Worm (Caenorhabditis elegans) whole organism, L2 larva: Measurements from ENCODE around the gene tbx-9.

Experiments used
- C34F6.9 ChIP-seq: fragments of 150-350 bp; optimal IDR thresholded peaks from 2 replicates; lab custom pipeline; 2014; ENCODE audit warnings: missing biosample characterization, missing genetic modification characterization
- R02D3.7 ChIP-seq: fragments of 150-350 bp; optimal IDR thresholded peaks from 2 replicates; lab custom pipeline; 2014; ENCODE audit warnings: missing biosample characterization, missing genetic modification characterization
- Y55F3AM.14 ChIP-seq: fragments of 200-800 bp; sonication (Bioruptor generic); optimal IDR thresholded peaks from 2 replicates; lab custom pipeline; 2018; ENCODE audit warnings: mild to moderate bottlenecking, missing genetic modification characterization, missing compliant biosample characterization
- ZK546.5 ChIP-seq: sonication (generic microtip); optimal IDR thresholded peaks from 2 replicates; lab custom pipeline; 2017; ENCODE audit warnings: missing biosample characterization, missing genetic modification characterization
- ama-1 ChIP-seq: fragments of 150-350 bp; optimal IDR thresholded peaks from 2 replicates; lab custom pipeline; 2018; ENCODE audit warnings: inconsistent platforms
- blmp-1 ChIP-seq: sonication (generic microtip); optimal IDR thresholded peaks from 2 replicates; lab custom pipeline; 2017; ENCODE audit warnings: missing genetic modification characterization, mild to moderate bottlenecking, missing compliant biosample characterization, antibody characterized with exemption, moderate library complexity; ENCODE audit not compliant: insufficient read depth
- ceh-82 ChIP-seq: fragments of 150-350 bp; optimal IDR thresholded peaks from 2 replicates; lab custom pipeline; 2014; ENCODE audit warnings: missing biosample characterization, missing genetic modification characterization
- crh-2 ChIP-seq: sonication (generic microtip); optimal IDR thresholded peaks from 2 replicates; lab custom pipeline; 2017; ENCODE audit warnings: missing biosample characterization, missing genetic modification characterization
- egl-27 ChIP-seq: sonication (generic microtip); optimal IDR thresholded peaks from 3 replicates; lab custom pipeline; 2017; ENCODE audit warnings: missing biosample characterization, missing genetic modification reagents, missing genetic modification characterization
- elt-1 ChIP-seq: fragments of 150-350 bp; optimal IDR thresholded peaks from 2 replicates; lab custom pipeline; 2014; ENCODE audit warnings: missing biosample characterization, missing genetic modification characterization
- fos-1 ChIP-seq: fragments of 150-350 bp; optimal IDR thresholded peaks from 2 replicates; lab custom pipeline; 2014; ENCODE audit warnings: missing biosample characterization, missing genetic modification characterization
- lin-11 ChIP-seq: fragments of 150-350 bp; sonication (generic microtip); optimal IDR thresholded peaks from 2 replicates; lab custom pipeline; 2014; ENCODE audit warnings: missing biosample characterization, missing genetic modification characterization, inconsistent platforms, mixed read lengths
- lin-13 ChIP-seq: fragments of 150-350 bp; optimal IDR thresholded peaks from 2 replicates; lab custom pipeline; 2014; ENCODE audit warnings: missing biosample characterization, missing genetic modification reagents, missing genetic modification characterization
- lin-39 ChIP-seq: fragments of 150-350 bp; optimal IDR thresholded peaks from 2 replicates; lab custom pipeline; 2014; ENCODE audit warnings: missing biosample characterization, missing genetic modification reagents, missing genetic modification characterization
- lsy-2 ChIP-seq, 2 experiments: fragments of 150-350 bp in 1 of 2; sonication (generic microtip) in 1 of 2; optimal IDR thresholded peaks; 2 replicates each; lab custom pipeline; 2014 to 2017; ENCODE audit warnings: missing biosample characterization in 2 of 2, missing genetic modification characterization in 2 of 2
- mbf-1 ChIP-seq: sonication (generic microtip); optimal IDR thresholded peaks from 2 replicates; lab custom pipeline; 2017; ENCODE audit warnings: missing biosample characterization, missing genetic modification characterization
- nhr-11 ChIP-seq: fragments of 150-350 bp; optimal IDR thresholded peaks from 2 replicates; lab custom pipeline; 2014; ENCODE audit warnings: missing biosample characterization, missing genetic modification characterization
- nhr-12 ChIP-seq: fragments of 150-350 bp; optimal IDR thresholded peaks from 2 replicates; lab custom pipeline; 2014; ENCODE audit warnings: missing biosample characterization, missing genetic modification characterization
- nhr-129 ChIP-seq: fragments of 150-350 bp; optimal IDR thresholded peaks from 2 replicates; lab custom pipeline; 2014; ENCODE audit warnings: missing biosample characterization, missing genetic modification characterization
- nhr-21 ChIP-seq: fragments of 150-350 bp; optimal IDR thresholded peaks from 2 replicates; lab custom pipeline; 2014; ENCODE audit warnings: missing biosample characterization, missing genetic modification characterization
- nhr-23 ChIP-seq: fragments of 150-350 bp; optimal IDR thresholded peaks from 2 replicates; lab custom pipeline; 2014; ENCODE audit warnings: missing biosample characterization, missing genetic modification reagents, missing genetic modification characterization
- nhr-25 ChIP-seq: fragments of 150-350 bp; sonication (generic microtip); optimal IDR thresholded peaks from 3 replicates; lab custom pipeline; 2014; ENCODE audit warnings: missing biosample characterization, missing genetic modification characterization
- nhr-6 ChIP-seq: fragments of 150-350 bp; optimal IDR thresholded peaks from 2 replicates; lab custom pipeline; 2014; ENCODE audit warnings: missing biosample characterization, missing genetic modification characterization
- nhr-77 ChIP-seq: fragments of 150-350 bp; optimal IDR thresholded peaks from 2 replicates; lab custom pipeline; 2014; ENCODE audit warnings: missing biosample characterization, missing genetic modification characterization
- sma-3 ChIP-seq: sonication (generic microtip); optimal IDR thresholded peaks from 2 replicates; lab custom pipeline; 2016; ENCODE audit warnings: missing genetic modification reagents, missing genetic modification characterization, missing compliant biosample characterization
- sma-9 ChIP-seq, 2 experiments: fragments of 150-350 bp in 1 of 2; sonication (generic microtip) in 1 of 2; optimal IDR thresholded peaks; 2 replicates each; lab custom pipeline; 2014 to 2016; ENCODE audit warnings: missing genetic modification characterization in 2 of 2, mild to moderate bottlenecking in 1 of 2, missing biosample characterization in 1 of 2, missing compliant biosample characterization in 1 of 2, missing genetic modification reagents in 1 of 2, moderate library complexity in 1 of 2
- snpc-4 ChIP-seq: fragments of 150-350 bp; optimal IDR thresholded peaks from 2 replicates; lab custom pipeline; 2014; ENCODE audit warnings: missing biosample characterization, missing genetic modification characterization
- unc-39 ChIP-seq: fragments of 150-350 bp; optimal IDR thresholded peaks from 2 replicates; lab custom pipeline; 2014; ENCODE audit warnings: missing biosample characterization, missing genetic modification characterization
- unc-55 ChIP-seq: fragments of 150-350 bp; sonication (generic microtip); optimal IDR thresholded peaks from 3 replicates; lab custom pipeline; 2014; ENCODE audit warnings: missing biosample characterization, missing genetic modification reagents, missing genetic modification characterization
- zag-1 ChIP-seq: fragments of 150-350 bp; optimal IDR thresholded peaks from 2 replicates; lab custom pipeline; 2014; ENCODE audit warnings: missing biosample characterization, missing genetic modification characterization
- ztf-4 ChIP-seq: fragments of 150-350 bp; optimal IDR thresholded peaks from 2 replicates; lab custom pipeline; 2014; ENCODE audit warnings: missing biosample characterization, missing genetic modification characterization

The tbx-9 gene

DNA sequence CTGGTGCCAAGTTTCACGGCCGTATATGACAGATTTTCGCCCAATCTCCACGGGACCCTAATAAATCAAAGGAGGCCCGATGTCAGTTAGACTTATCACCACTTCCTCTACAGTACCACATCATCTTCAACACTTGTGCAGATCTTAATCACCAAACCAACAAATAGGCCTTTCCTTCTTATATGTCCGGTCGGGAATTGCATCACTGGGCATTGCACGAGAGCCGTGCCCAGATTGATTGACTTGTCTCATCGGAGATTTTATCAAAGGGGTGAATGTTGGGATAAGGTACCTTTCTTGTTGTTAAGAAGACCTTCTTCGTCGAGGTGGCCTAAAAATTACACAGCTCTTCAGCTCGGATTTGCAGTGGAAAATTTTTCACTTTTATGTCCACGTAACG lies 3.1 kb upstream of the tbx-9 start:
- TF ChIP-seq zag-1 (tag; lab: Kevin White, UChicago) (no peak), unc-55 (GFP tag; lab: Kevin White, UChicago) (no peak), nhr-77 (tag; lab: Kevin White, UChicago) (no peak), snpc-4 (no peak), unc-39 (tag; lab: Kevin White, UChicago) (no peak), ama-1 (lab: Kevin White, UChicago) (no peak), lin-39 (tag; lab: Kevin White, UChicago) (no peak), sma-9 (GFP tag; optimal IDR thresholded peaks at IDR 0.05; lab: Kevin White, UChicago) (no peak), sma-9 (tag; optimal IDR thresholded peaks at IDR 0.05; lab: Kevin White, UChicago) (no peak)

DNA sequence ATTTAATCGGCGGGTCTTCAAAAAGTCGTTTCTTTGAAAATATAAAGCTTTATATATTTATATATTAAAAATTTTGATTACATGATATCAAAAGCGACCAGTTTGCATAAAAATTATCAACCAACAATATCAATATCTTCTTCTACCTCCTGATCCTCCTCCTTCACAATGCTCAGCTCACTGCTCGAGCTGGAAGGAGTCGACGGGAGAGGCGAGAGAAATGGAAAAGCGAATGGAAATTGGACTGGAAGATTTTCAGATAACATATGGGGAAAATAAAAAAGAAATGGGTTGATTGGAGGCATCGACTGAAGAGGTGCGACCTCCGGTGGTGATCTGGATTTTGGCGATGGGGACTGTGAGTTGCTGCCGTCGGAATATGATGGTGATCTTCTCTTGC lies 1.7 kb downstream of the tbx-9 start:
- TF ChIP-seq nhr-6 (tag; lab: Kevin White, UChicago), result no peak

ce11 chrIII:10338992-10339852 lies 2.4 kb downstream of the tbx-9 start:
- TF ChIP-seq crh-2 (tag; lab: Kevin White, UChicago) (peak; percentile 24), nhr-21 (tag; lab: Kevin White, UChicago) (peak; percentile 18), ZK546.5 (tag; lab: Kevin White, UChicago) (no peak), ztf-4 (tag; lab: Kevin White, UChicago) (peak; percentile 43), lin-13 (peak; percentile 31), R02D3.7 (no peak), blmp-1 (tag; lab: Kevin White, UChicago) (peak; percentile 41), nhr-25 (tag; lab: Kevin White, UChicago) (peak; percentile 80), unc-55 (GFP tag; lab: Kevin White, UChicago) (no peak), elt-1 (tag; lab: Kevin White, UChicago) (no peak), ama-1 (lab: Kevin White, UChicago) (no peak), snpc-4 (no peak), nhr-6 (tag; lab: Kevin White, UChicago) (peak; percentile 0), nhr-11 (tag; lab: Kevin White, UChicago) (no peak), lin-11 (tag; lab: Kevin White, UChicago) (no peak), ceh-82 (tag; lab: Kevin White, UChicago) (no peak), sma-3 (GFP tag; lab: Kevin White, UChicago) (peak; percentile 44), mbf-1 (tag; lab: Kevin White, UChicago) (no peak)

DNA sequence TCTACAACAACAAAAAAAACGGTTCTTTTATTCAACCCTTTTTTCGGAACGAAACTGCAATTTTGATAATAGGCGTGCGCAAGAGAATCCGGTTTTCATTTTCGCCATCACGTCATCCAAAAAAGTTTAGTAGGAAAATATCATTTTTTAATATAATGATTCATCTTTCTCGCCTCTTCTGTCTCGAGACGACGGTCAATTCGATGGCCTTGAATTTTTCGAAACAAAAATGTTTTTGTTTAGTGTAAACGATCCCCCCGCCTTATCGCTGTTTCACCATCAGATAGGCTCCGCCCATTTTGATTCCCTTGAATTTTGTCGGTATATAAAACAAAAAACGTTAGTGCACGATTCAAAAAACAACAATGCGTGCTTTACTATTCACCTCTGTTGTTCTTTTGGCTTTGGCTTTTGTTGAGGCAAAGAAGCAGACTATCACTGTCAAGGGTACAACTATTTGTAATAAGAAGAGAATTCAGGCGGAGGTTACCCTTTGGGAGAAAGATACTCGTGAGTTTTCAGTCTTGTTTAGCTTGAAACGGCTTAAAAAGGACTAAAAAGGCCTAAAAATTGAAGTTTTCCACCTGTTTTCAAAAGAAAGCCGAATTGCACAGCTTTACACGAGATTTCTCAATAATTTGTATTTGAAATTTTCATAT lies 4.0 kb downstream of the tbx-9 start, which contains the start of gene ttr-15:
ttr-15 (plus strand) TSS at position 340 of the 659 bp plus-strand sequence.
- TF ChIP-seq ama-1 (lab: Kevin White, UChicago), result peak; percentile 86
- TF ChIP-seq lin-11 (tag; lab: Kevin White, UChicago), result no peak
- TF ChIP-seq R02D3.7, result no peak
- no peak for TF ChIP-seq C34F6.9 (tag; lab: Kevin White, UChicago)
- TF ChIP-seq nhr-12 (tag; lab: Kevin White, UChicago), result no peak
- no peak for TF ChIP-seq lsy-2 (tag; optimal IDR thresholded peaks at IDR 0.05; lab: Kevin White, UChicago)
- TF ChIP-seq nhr-129 (tag; lab: Kevin White, UChicago), result peak; percentile 11
- TF ChIP-seq nhr-23 (tag; lab: Kevin White, UChicago), result no peak
- no peak for TF ChIP-seq nhr-6 (tag; lab: Kevin White, UChicago)
- peak; percentile 29 for TF ChIP-seq sma-9 (GFP tag; optimal IDR thresholded peaks at IDR 0.05; lab: Kevin White, UChicago)
- no peak for TF ChIP-seq sma-9 (tag; optimal IDR thresholded peaks at IDR 0.05; lab: Kevin White, UChicago)
- peak; percentile 40 for TF ChIP-seq fos-1 (tag; lab: Kevin White, UChicago)
- TF ChIP-seq sma-3 (GFP tag; lab: Kevin White, UChicago), result peak; percentile 84
- peak; percentile 15 for TF ChIP-seq crh-2 (tag; lab: Kevin White, UChicago)
- peak; percentile 63 for TF ChIP-seq nhr-25 (tag; lab: Kevin White, UChicago)
- TF ChIP-seq ceh-82 (tag; lab: Kevin White, UChicago), result no peak
- peak; percentile 56 for TF ChIP-seq Y55F3AM.14 (GFP tag; lab: Kevin White, UChicago)
- peak; percentile 12 for TF ChIP-seq nhr-21 (tag; lab: Kevin White, UChicago)
- no peak for TF ChIP-seq egl-27 (tag; lab: Kevin White, UChicago)
